Fruit fly (Drosophila melanogaster) whole organism, embryonic: ENCODE measurements around the gene Indy.

Experiments
- ATbp ChIP-seq: fragments of 200-800 bp; sonication (Bioruptor generic); optimal IDR thresholded peaks from 2 replicates; lab custom pipeline; 2017; ENCODE audit warnings: missing biosample characterization, mild to moderate bottlenecking, missing genetic modification characterization, missing genetic modification reagents
- Abd-B ChIP-seq: fragments of 200-800 bp; sonication (Bioruptor generic); optimal IDR thresholded peaks from 2 replicates; lab custom pipeline; 2018; ENCODE audit warnings: missing biosample characterization, mild to moderate bottlenecking, missing genetic modification characterization, moderate library complexity
- Asciz ChIP-seq: fragments of 200-800 bp; sonication (Bioruptor generic); optimal IDR thresholded peaks from 2 replicates; lab custom pipeline; 2017; ENCODE audit warnings: missing biosample characterization, mild to moderate bottlenecking, missing genetic modification characterization, missing genetic modification reagents
- Bgb ChIP-seq: fragments of 200-800 bp; sonication (Bioruptor generic); IDR thresholded peaks from 2 replicates; pipeline ENCODE4 v1.3.6; 2022; ENCODE audit warnings: missing biosample characterization, missing genetic modification characterization; ENCODE audit not compliant: partially characterized antibody
- Blimp-1 ChIP-seq: fragments of 200-800 bp; sonication (Bioruptor generic); optimal IDR thresholded peaks from 3 replicates; lab custom pipeline; 2018; ENCODE audit warnings: missing biosample characterization, missing genetic modification characterization, mild to moderate bottlenecking, moderate library complexity, missing genetic modification reagents
- CG10274 ChIP-seq: fragments of 200-800 bp; sonication (Bioruptor generic); optimal IDR thresholded peaks from 3 replicates; lab custom pipeline; 2017; ENCODE audit warnings: missing biosample characterization, mild to moderate bottlenecking, missing genetic modification characterization
- CG10462 ChIP-seq: fragments of 200-800 bp; sonication (Bioruptor generic); optimal IDR thresholded peaks from 2 replicates; lab custom pipeline; 2016; ENCODE audit warnings: missing biosample characterization, missing genetic modification characterization
- CG11398 ChIP-seq: fragments of 200-800 bp; sonication (Bioruptor generic); optimal IDR thresholded peaks from 2 replicates; lab custom pipeline; 2016; ENCODE audit warnings: missing biosample characterization, missing genetic modification characterization
- CG15011 ChIP-seq: fragments of 200-800 bp; sonication (Bioruptor generic); optimal IDR thresholded peaks from 3 replicates; lab custom pipeline; 2018; ENCODE audit warnings: missing biosample characterization, mild to moderate bottlenecking, missing genetic modification characterization
- CG15269 ChIP-seq: fragments of 200-800 bp; sonication (Bioruptor generic); optimal IDR thresholded peaks from 2 replicates; lab custom pipeline; 2018; ENCODE audit warnings: missing biosample characterization, mild to moderate bottlenecking, missing genetic modification characterization, moderate library complexity
- CG15479 ChIP-seq: fragments of 200-800 bp; sonication (Bioruptor generic); optimal IDR thresholded peaks from 3 replicates; lab custom pipeline; 2019; ENCODE audit warnings: missing biosample characterization, mild to moderate bottlenecking, missing genetic modification characterization, moderate library complexity
- CG16815 ChIP-seq: fragments of 200-800 bp; sonication (Bioruptor generic); optimal IDR thresholded peaks from 3 replicates; lab custom pipeline; 2017; ENCODE audit warnings: missing biosample characterization, mild to moderate bottlenecking, missing genetic modification characterization
- CG17802 ChIP-seq: fragments of 200-800 bp; sonication (Bioruptor generic); optimal IDR thresholded peaks from 2 replicates; lab custom pipeline; 2018; ENCODE audit warnings: missing biosample characterization, mild to moderate bottlenecking, missing genetic modification characterization, moderate library complexity
- CG4730 ChIP-seq: fragments of 200-800 bp; sonication (Bioruptor generic); IDR thresholded peaks from 2 replicates; pipeline ENCODE4 v1.3.6; 2022; ENCODE audit warnings: missing biosample characterization, missing genetic modification characterization
- CG4820 ChIP-seq: fragments of 200-800 bp; sonication (Bioruptor generic); optimal IDR thresholded peaks from 3 replicates; lab custom pipeline; 2016; ENCODE audit warnings: missing biosample characterization, missing genetic modification characterization
- CG6689 ChIP-seq: fragments of 200-800 bp; sonication (Bioruptor generic); IDR thresholded peaks from 2 replicates; pipeline ENCODE4 v1.3.6; 2022; ENCODE audit warnings: missing biosample characterization, missing genetic modification characterization
- CG7357 ChIP-seq: fragments of 200-800 bp; sonication (Bioruptor generic); IDR thresholded peaks from 3 replicates; pipeline ENCODE4 v1.3.6; 2022; ENCODE audit warnings: missing biosample characterization, missing genetic modification characterization
- CG8290 ChIP-seq, 3 experiments: fragments of 200-800 bp; sonication (Bioruptor generic); optimal IDR thresholded peaks; 2 replicates each; lab custom pipeline; 2016 to 2019; ENCODE audit warnings: missing biosample characterization in 3 of 3, missing genetic modification characterization in 3 of 3, mild to moderate bottlenecking in 2 of 3, moderate library complexity in 1 of 3
- CG9437 ChIP-seq: fragments of 200-800 bp; sonication (Bioruptor generic); optimal IDR thresholded peaks from 2 replicates; lab custom pipeline; 2018; ENCODE audit warnings: missing biosample characterization, mild to moderate bottlenecking, missing genetic modification characterization
- CG9609 ChIP-seq: fragments of 200-800 bp; sonication (Bioruptor generic); optimal IDR thresholded peaks from 3 replicates; lab custom pipeline; 2016; ENCODE audit warnings: missing biosample characterization, missing genetic modification characterization
- Dek ChIP-seq: fragments of 200-800 bp; sonication (Bioruptor generic); optimal IDR thresholded peaks from 3 replicates; lab custom pipeline; 2019; ENCODE audit warnings: missing biosample characterization, mild to moderate bottlenecking, missing genetic modification characterization, moderate library complexity
- Doc3 ChIP-seq: fragments of 200-800 bp; sonication (Bioruptor generic); IDR thresholded peaks from 3 replicates; pipeline ENCODE4 v1.3.6; 2022; ENCODE audit warnings: missing biosample characterization, missing genetic modification characterization; ENCODE audit not compliant: partially characterized antibody
- Dref ChIP-seq: fragments of 200-800 bp; sonication (Bioruptor generic); IDR thresholded peaks from 2 replicates; pipeline ENCODE4 v1.3.6; 2022; ENCODE audit warnings: missing biosample characterization, missing genetic modification characterization
- Fer1 ChIP-seq: fragments of 200-800 bp; sonication (Bioruptor generic); optimal IDR thresholded peaks from 2 replicates; lab custom pipeline; 2017; ENCODE audit warnings: missing biosample characterization, mild to moderate bottlenecking, missing genetic modification characterization
- Fer2 ChIP-seq: fragments of 200-800 bp; sonication (Bioruptor generic); optimal IDR thresholded peaks from 2 replicates; lab custom pipeline; 2018; ENCODE audit warnings: missing biosample characterization, mild to moderate bottlenecking, missing genetic modification characterization, moderate library complexity
- HLH4C ChIP-seq: fragments of 200-800 bp; sonication (Bioruptor generic); IDR thresholded peaks from 3 replicates; pipeline ENCODE4 v1.3.6; 2022; ENCODE audit warnings: missing biosample characterization, missing genetic modification characterization; ENCODE audit not compliant: partially characterized antibody
- Hr51 ChIP-seq, 2 experiments: fragments of 200-800 bp; sonication (Bioruptor generic); optimal IDR thresholded peaks; 2 replicates in 1 of 2; 3 replicates in 1 of 2; lab custom pipeline; 2016 to 2018; ENCODE audit warnings: missing biosample characterization in 2 of 2, missing genetic modification characterization in 2 of 2, mild to moderate bottlenecking in 1 of 2, moderate library complexity in 1 of 2
- MBD-R2 ChIP-seq: fragments of 200-800 bp; sonication (Bioruptor generic); IDR thresholded peaks from 2 replicates; pipeline ENCODE4 v1.3.6; 2022; ENCODE audit warnings: missing biosample characterization, missing genetic modification characterization
- Meics ChIP-seq: fragments of 200-800 bp; sonication (Bioruptor generic); optimal IDR thresholded peaks from 2 replicates; lab custom pipeline; 2017; ENCODE audit warnings: missing biosample characterization, mild to moderate bottlenecking, missing genetic modification characterization
- Mrtf ChIP-seq: fragments of 200-800 bp; sonication (Bioruptor generic); IDR thresholded peaks from 3 replicates; pipeline ENCODE4 v1.3.6; 2022; ENCODE audit warnings: missing biosample characterization, missing genetic modification characterization
- Rfx ChIP-seq: fragments of 200-800 bp; sonication (Bioruptor generic); IDR thresholded peaks from 2 replicates; pipeline ENCODE4 v1.3.6; 2022; ENCODE audit warnings: missing biosample characterization, missing genetic modification characterization
- Six4 ChIP-seq: fragments of 200-800 bp; sonication (Bioruptor generic); optimal IDR thresholded peaks from 2 replicates; lab custom pipeline; 2016; ENCODE audit warnings: missing biosample characterization, missing genetic modification characterization
- bab2 ChIP-seq: fragments of 200-800 bp; sonication (Bioruptor generic); optimal IDR thresholded peaks from 2 replicates; lab custom pipeline; 2016; ENCODE audit warnings: missing biosample characterization, missing genetic modification characterization
- bowl ChIP-seq: fragments of 200-800 bp; sonication (Bioruptor generic); IDR thresholded peaks from 2 replicates; pipeline ENCODE4 v1.3.6; 2022; ENCODE audit warnings: missing biosample characterization, missing genetic modification characterization
- bsh ChIP-seq, 2 experiments: fragments of 200-800 bp; sonication (Bioruptor generic); optimal IDR thresholded peaks; 2 replicates each; lab custom pipeline; 2017 to 2018; ENCODE audit warnings: mild to moderate bottlenecking in 2 of 2, missing biosample characterization in 2 of 2, missing genetic modification characterization in 2 of 2, moderate library complexity in 1 of 2
- chn ChIP-seq: fragments of 200-800 bp; sonication (Bioruptor generic); optimal IDR thresholded peaks from 2 replicates; lab custom pipeline; 2016; ENCODE audit warnings: missing biosample characterization, missing genetic modification characterization
- dmrt11E ChIP-seq: fragments of 200-800 bp; sonication (Bioruptor generic); optimal IDR thresholded peaks from 3 replicates; lab custom pipeline; 2018; ENCODE audit warnings: missing biosample characterization, mild to moderate bottlenecking, missing genetic modification characterization, moderate library complexity
- ewg ChIP-seq: fragments of 200-800 bp; sonication (Bioruptor generic); optimal IDR thresholded peaks from 3 replicates; lab custom pipeline; 2017; ENCODE audit warnings: mild to moderate bottlenecking, missing biosample characterization, missing genetic modification reagents, missing genetic modification characterization
- ham ChIP-seq: fragments of 200-800 bp; sonication (Bioruptor generic); IDR thresholded peaks from 2 replicates; pipeline ENCODE4 v1.3.6; 2022; ENCODE audit warnings: missing biosample characterization, missing genetic modification characterization
- jigr1 ChIP-seq: fragments of 200-800 bp; sonication (Bioruptor generic); IDR thresholded peaks from 3 replicates; pipeline ENCODE4 v1.3.6; 2022; ENCODE audit warnings: missing biosample characterization, missing genetic modification characterization
- lola ChIP-seq, 3 experiments: fragments of >200 bp in 2 of 3; fragments of 200-800 bp in 1 of 3; sonication (Bioruptor generic) in 1 of 3; optimal IDR thresholded peaks; 2 replicates each; lab custom pipeline; 2017 to 2019; ENCODE audit warnings: missing biosample characterization in 3 of 3, missing genetic modification characterization in 3 of 3, mild to moderate bottlenecking in 1 of 3, moderate library complexity in 1 of 3
- onecut ChIP-seq: fragments of 200-800 bp; sonication (Bioruptor generic); IDR thresholded peaks from 2 replicates; pipeline ENCODE4 v1.3.6; 2022; ENCODE audit warnings: missing biosample characterization, missing genetic modification characterization
- p53 ChIP-seq: fragments of 200-800 bp; sonication (Bioruptor generic); optimal IDR thresholded peaks from 2 replicates; lab custom pipeline; 2016; ENCODE audit warnings: missing biosample characterization, missing genetic modification characterization
- peb ChIP-seq: fragments of 200-800 bp; sonication (Bioruptor generic); IDR thresholded peaks from 2 replicates; pipeline ENCODE4 v1.3.6; 2022; ENCODE audit warnings: missing biosample characterization, missing genetic modification characterization
- pnt ChIP-seq: fragments of 200-800 bp; sonication (Bioruptor generic); optimal IDR thresholded peaks from 3 replicates; lab custom pipeline; 2016; ENCODE audit warnings: missing biosample characterization, missing genetic modification characterization
- psq ChIP-seq: fragments of 200-800 bp; sonication (Bioruptor generic); optimal IDR thresholded peaks from 2 replicates; lab custom pipeline; 2017; ENCODE audit warnings: missing biosample characterization, missing genetic modification characterization
- slbo ChIP-seq: fragments of 200-800 bp; sonication (Bioruptor generic); IDR thresholded peaks from 2 replicates; pipeline ENCODE4 v1.3.6; 2022; ENCODE audit warnings: missing biosample characterization, missing genetic modification characterization
- stwl ChIP-seq: fragments of 200-800 bp; sonication (Bioruptor generic); optimal IDR thresholded peaks from 3 replicates; lab custom pipeline; 2018; ENCODE audit warnings: missing biosample characterization, mild to moderate bottlenecking, missing genetic modification characterization, moderate library complexity
- vfl ChIP-seq: fragments of 200-800 bp; sonication (Bioruptor generic); optimal IDR thresholded peaks from 2 replicates; lab custom pipeline; 2016; ENCODE audit warnings: missing biosample characterization, missing genetic modification characterization
- yki ChIP-seq: fragments of >200 bp; optimal IDR thresholded peaks from 3 replicates; lab custom pipeline; 2018

Indy gene

dm6 chr3L:18870027-18870426, 24.0 kb upstream of the Indy start, which contains the start of gene Blos3 (continued):
- TF ChIP-seq CG15479 (GFP tag; lab: Kevin White, UChicago) (no peak), Hr51 (GFP tag; optimal IDR thresholded peaks at IDR 0.05; lab: Kevin White, UChicago) (peak in 1 of 2 experiments; percentile 9), onecut (GFP tag; lab: Robert Waterston, UW) (no peak), Mrtf (GFP tag; lab: Robert Waterston, UW) (no peak), HLH4C (GFP tag; lab: Robert Waterston, UW) (no peak), yki (no peak), peb (no peak), ham (GFP tag; lab: Robert Waterston, UW) (no peak), psq (GFP tag; lab: Kevin White, UChicago) (no peak), CG15269 (tag; lab: Kevin White, UChicago) (no peak), bsh (GFP tag; optimal IDR thresholded peaks at IDR 0.05; lab: Kevin White, UChicago) (peak in 1 of 2 experiments; percentile 40), bab2 (peak; percentile 29), CG9437 (peak; percentile 13), bowl (GFP tag; lab: Robert Waterston, UW) (no peak), vfl (peak; percentile 10), Six4 (GFP tag; lab: Kevin White, UChicago) (peak; percentile 21), Doc3 (GFP tag; lab: Robert Waterston, UW) (no peak), ewg (GFP tag; lab: Kevin White, UChicago) (no peak), CG9609 (GFP tag; lab: Kevin White, UChicago) (peak; percentile 27), MBD-R2 (peak; percentile 61), CG17802 (tag; lab: Kevin White, UChicago) (peak; percentile 22), CG15011 (no peak), Asciz (GFP tag; lab: Kevin White, UChicago) (peak; percentile 15), CG6689 (GFP tag; lab: Robert Waterston, UW) (peak; percentile 42; the same call in 1 of the 2 replicates), CG16815 (GFP tag; lab: Kevin White, UChicago) (no peak), Bgb (GFP tag; lab: Robert Waterston, UW) (no peak), CG10274 (GFP tag; lab: Kevin White, UChicago) (no peak), CG8290 (GFP tag; optimal IDR thresholded peaks at IDR 0.05; lab: Kevin White, UChicago) (no peak), CG8290 (tag; optimal IDR thresholded peaks at IDR 0.05; lab: Kevin White, UChicago) (no peak), Fer1 (GFP tag; lab: Kevin White, UChicago) (peak; percentile 43), Fer2 (tag; lab: Kevin White, UChicago) (no peak), jigr1 (GFP tag; lab: Robert Waterston, UW) (no peak), pnt (GFP tag; lab: Kevin White, UChicago) (peak; percentile 60), Rfx (GFP tag; lab: Robert Waterston, UW) (peak; percentile 52; the same call in 1 of the 2 replicates), Dek (tag; lab: Kevin White, UChicago) (peak; percentile 3), dmrt11E (tag; lab: Kevin White, UChicago) (peak; percentile 5), Meics (GFP tag; lab: Kevin White, UChicago) (peak; percentile 60), CG4820 (peak; percentile 35), stwl (peak; percentile 72), slbo (GFP tag; lab: Robert Waterston, UW) (peak; percentile 65), Dref (GFP tag; lab: Robert Waterston, UW) (no peak), lola (GFP tag; optimal IDR thresholded peaks at IDR 0.05; lab: Kevin White, UChicago) (peak in 1 of 3 experiments; percentile 26), Abd-B (GFP tag; lab: Kevin White, UChicago) (peak; percentile 25), p53 (GFP tag; lab: Kevin White, UChicago) (peak; percentile 4), Blimp-1 (GFP tag; lab: Kevin White, UChicago) (no peak), CG11398 (no peak), CG10462 (GFP tag; lab: Kevin White, UChicago) (no peak), ATbp (GFP tag; lab: Kevin White, UChicago) (peak; percentile 57), CG4730 (GFP tag; lab: Robert Waterston, UW) (no peak), CG7357 (GFP tag; lab: Robert Waterston, UW) (no peak), chn (GFP tag; lab: Kevin White, UChicago) (peak; percentile 52)
